Worm (Caenorhabditis elegans) whole organism, late embryonic: ENCODE measurements around the gene F19H8.2.

ENCODE experiments used
- ama-1 ChIP-seq: fragments of 150-350 bp; optimal IDR thresholded peaks from 2 replicates; lab custom pipeline; 2014
- ceh-6 ChIP-seq: fragments of 200-800 bp; sonication (Bioruptor generic); optimal IDR thresholded peaks from 2 replicates; lab custom pipeline; 2018; ENCODE audit warnings: mild to moderate bottlenecking, missing genetic modification characterization, missing compliant biosample characterization
- dve-1 ChIP-seq: sonication (generic microtip); optimal IDR thresholded peaks from 2 replicates; lab custom pipeline; 2017; ENCODE audit warnings: antibody characterized with exemption, mild to moderate bottlenecking, missing genetic modification characterization, missing compliant biosample characterization
- ets-4 ChIP-seq: sonication (generic microtip); optimal IDR thresholded peaks from 2 replicates; lab custom pipeline; 2016; ENCODE audit warnings: missing genetic modification characterization, missing compliant biosample characterization
- hlh-15 ChIP-seq: sonication (generic microtip); optimal IDR thresholded peaks from 2 replicates; lab custom pipeline; 2016; ENCODE audit warnings: missing genetic modification characterization, missing compliant biosample characterization
- hlh-8 ChIP-seq: sonication (generic microtip); optimal IDR thresholded peaks from 2 replicates; lab custom pipeline; 2016; ENCODE audit warnings: missing genotype, missing genetic modification characterization, missing compliant biosample characterization
- lin-11 ChIP-seq: fragments of 200-800 bp; sonication (Bioruptor generic); optimal IDR thresholded peaks from 2 replicates; lab custom pipeline; 2018; ENCODE audit warnings: mild to moderate bottlenecking, missing genetic modification characterization, missing compliant biosample characterization
- npax-4 ChIP-seq: sonication (generic microtip); optimal IDR thresholded peaks from 2 replicates; lab custom pipeline; 2016; ENCODE audit warnings: missing genetic modification characterization, missing compliant biosample characterization
- pha-4 ChIP-seq: fragments of 150-350 bp; optimal IDR thresholded peaks from 2 replicates; lab custom pipeline; 2018; ENCODE audit warnings: missing biosample characterization, missing genetic modification reagents, missing genetic modification characterization

ce11 chrII:14605026-14605425, 643 bp downstream of the F19H8.2 start:
- TF ChIP-seq pha-4 (no peak), ama-1 (lab: Kevin White, UChicago) (no peak), lin-11 (no peak), npax-4 (no peak), ceh-6 (no peak), dve-1 (tag; lab: Kevin White, UChicago) (no peak), hlh-15 (tag; lab: Kevin White, UChicago) (no peak), hlh-8 (no peak), ets-4 (no peak)
